Worm (Caenorhabditis elegans): Measurements from ENCODE around the gene emb-8.
A peak's percentile ranks its signal among the peaks of the same experiment; 100 is the strongest.

Gene emb-8

ce11 chrIII:5181217-5181616 lies 18.3 kb downstream of the emb-8 start:
- TF ChIP-seq sea-2 (GFP tag; optimal IDR thresholded peaks at IDR 0.05) (no peak), R02D3.7 (tag; optimal IDR thresholded peaks at IDR 0.05) (no peak), snpc-4 (tag; optimal IDR thresholded peaks at IDR 0.05) (no peak), fos-1 (tag; optimal IDR thresholded peaks at IDR 0.05) (no peak), unc-39 (tag; optimal IDR thresholded peaks at IDR 0.05) (no peak), egl-27 (tag; optimal IDR thresholded peaks at IDR 0.05) (no peak), aly-2 (tag; optimal IDR thresholded peaks at IDR 0.05) (no peak), daf-12 (tag; optimal IDR thresholded peaks at IDR 0.05) (no peak), unc-62 (GFP tag; optimal IDR thresholded peaks at IDR 0.05) (no peak), ceh-28 (tag; optimal IDR thresholded peaks at IDR 0.05) (no peak), lsy-12 (tag; optimal IDR thresholded peaks at IDR 0.05) (no peak), eor-1 (tag; optimal IDR thresholded peaks at IDR 0.05) (no peak), nhr-25 (tag; optimal IDR thresholded peaks at IDR 0.05) (no peak), elt-3 (tag; optimal IDR thresholded peaks at IDR 0.05) (no peak), nhr-67 (tag; optimal IDR thresholded peaks at IDR 0.05) (no peak), nhr-11 (tag; optimal IDR thresholded peaks at IDR 0.05) (no peak), skn-1 (tag; optimal IDR thresholded peaks at IDR 0.05) (no peak), pqm-1 (tag; optimal IDR thresholded peaks at IDR 0.05) (no peak)

DNA sequence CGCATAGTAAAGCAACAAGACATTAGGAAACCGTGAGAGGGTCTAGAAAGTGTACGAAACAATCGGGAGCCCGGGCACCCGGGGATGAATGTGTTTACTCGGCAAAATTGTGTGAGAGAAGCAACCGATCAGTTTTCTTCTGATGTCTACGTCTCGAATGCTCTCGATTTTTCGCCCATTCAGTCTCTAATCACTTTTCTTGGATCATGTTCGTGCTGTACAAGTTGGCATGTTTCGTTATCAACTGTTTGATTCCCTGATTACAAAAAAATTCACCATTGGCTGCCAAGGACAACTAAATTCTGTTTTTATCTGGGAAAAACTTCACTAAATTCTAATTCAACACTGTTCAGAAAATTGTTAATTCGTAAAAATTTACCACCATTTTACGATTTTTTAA lies 18.9 kb downstream of the emb-8 start:
- TF ChIP-seq aly-2 (tag; optimal IDR thresholded peaks at IDR 0.05) (no peak), egl-27 (tag; optimal IDR thresholded peaks at IDR 0.05) (no peak), elt-2 (tag; optimal IDR thresholded peaks at IDR 0.05) (peak; percentile 67), ztf-11 (tag; optimal IDR thresholded peaks at IDR 0.05) (no peak), nfya-1 (tag; optimal IDR thresholded peaks at IDR 0.05; ENCODE audit: insufficient read depth) (peak; percentile 14), nhr-25 (tag; optimal IDR thresholded peaks at IDR 0.05) (no peak), elt-1 (tag; optimal IDR thresholded peaks at IDR 0.05) (no peak), skn-1 (tag; optimal IDR thresholded peaks at IDR 0.05) (no peak), pha-4 (tag; optimal IDR thresholded peaks at IDR 0.05) (peak; percentile 6)

DNA sequence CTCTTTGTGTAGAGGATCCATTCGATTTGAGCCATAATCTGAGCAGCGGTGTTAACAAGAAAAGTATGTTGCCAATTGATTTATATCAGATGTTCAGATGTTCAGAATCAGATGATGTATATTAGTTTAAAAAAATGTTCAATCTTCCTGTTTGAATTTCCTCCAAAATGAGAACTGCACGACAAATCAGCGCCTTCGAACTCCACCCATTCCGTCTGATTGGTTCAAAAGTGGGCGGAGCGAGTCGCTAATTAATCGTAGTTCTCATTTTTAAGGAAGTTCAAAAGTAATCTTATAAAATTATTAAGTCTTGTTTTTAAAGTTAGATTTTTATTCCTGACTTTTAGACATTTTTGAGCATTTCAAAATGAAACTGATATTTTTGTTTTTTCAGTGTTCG lies 20.3 kb downstream of the emb-8 start:
- TF ChIP-seq nfya-1 (tag; optimal IDR thresholded peaks at IDR 0.05; ENCODE audit: insufficient read depth) = peak; percentile 95
- no peak for TF ChIP-seq nhr-25 (tag; optimal IDR thresholded peaks at IDR 0.05)
- no peak for TF ChIP-seq mml-1 (tag; optimal IDR thresholded peaks at IDR 0.05)

ce11 chrIII:5173622-5174021 lies 25.9 kb downstream of the emb-8 start, which contains the start of gene cid-1:
TSS of gene cid-1 (plus strand) at chrIII:5173922.
- TF ChIP-seq ZK546.5 (tag; optimal IDR thresholded peaks at IDR 0.05) (no peak), lin-39 (tag; optimal IDR thresholded peaks at IDR 0.05) (no peak), pqm-1 (tag; optimal IDR thresholded peaks at IDR 0.05) (no peak), nhr-237 (tag; optimal IDR thresholded peaks at IDR 0.05) (no peak), elt-1 (tag; optimal IDR thresholded peaks at IDR 0.05) (no peak), nhr-43 (tag; optimal IDR thresholded peaks at IDR 0.05; ENCODE audit: poor library complexity, severe bottlenecking) (no peak), elt-3 (tag; optimal IDR thresholded peaks at IDR 0.05) (no peak), jun-1 (tag; optimal IDR thresholded peaks at IDR 0.05) (no peak), nhr-23 (tag; optimal IDR thresholded peaks at IDR 0.05) (no peak), nhr-77 (tag; optimal IDR thresholded peaks at IDR 0.05) (no peak), nhr-28 (tag; optimal IDR thresholded peaks at IDR 0.05) (no peak), lin-15B (tag; optimal IDR thresholded peaks at IDR 0.05) (no peak), nhr-11 (tag; optimal IDR thresholded peaks at IDR 0.05) (no peak), mml-1 (tag; optimal IDR thresholded peaks at IDR 0.05) (no peak), pha-4 (tag; optimal IDR thresholded peaks at IDR 0.05) (no peak), aly-2 (tag; optimal IDR thresholded peaks at IDR 0.05) (no peak), lsy-12 (tag; optimal IDR thresholded peaks at IDR 0.05) (no peak), fkh-10 (GFP tag; optimal IDR thresholded peaks at IDR 0.05) (no peak), ceh-82 (tag; optimal IDR thresholded peaks at IDR 0.05) (no peak), ceh-28 (tag; optimal IDR thresholded peaks at IDR 0.05) (no peak)

ce11 chrIII:5173139-5173538 lies 26.3 kb downstream of the emb-8 start, which contains the start of gene emb-1:
TSS of gene emb-1 (plus strand) at chrIII:5173439.
- TF ChIP-seq fos-1 (tag; optimal IDR thresholded peaks at IDR 0.05) = no peak
- TF ChIP-seq ztf-4 (tag; optimal IDR thresholded peaks at IDR 0.05) = no peak
- no peak for TF ChIP-seq elt-3 (tag; optimal IDR thresholded peaks at IDR 0.05)
- no peak for TF ChIP-seq nhr-25 (tag; optimal IDR thresholded peaks at IDR 0.05)
- no peak for TF ChIP-seq eor-1 (tag; optimal IDR thresholded peaks at IDR 0.05)
- no peak for TF ChIP-seq nhr-76 (tag; optimal IDR thresholded peaks at IDR 0.05)

All from whole organism, L3 larva.